Fruit fly (Drosophila melanogaster) whole organism, pupa: Measurements from ENCODE around the gene ECSIT.
A peak's percentile ranks its signal among the peaks of the same experiment; 100 is the strongest.

Experiments used
- CG12605 ChIP-seq: fragments of 200-800 bp; sonication (Bioruptor generic); IDR thresholded peaks from 2 replicates; pipeline ENCODE4 v1.3.6; 2022; ENCODE audit warnings: missing biosample characterization, missing genetic modification characterization
- CG17806 ChIP-seq: fragments of 200-800 bp; sonication (Bioruptor generic); optimal IDR thresholded peaks from 2 replicates; lab custom pipeline; 2018; ENCODE audit warnings: missing biosample characterization, mild to moderate bottlenecking, missing genetic modification characterization, moderate library complexity
- CG32121 ChIP-seq: fragments of 200-800 bp; sonication (Bioruptor generic); IDR thresholded peaks from 2 replicates; pipeline ENCODE4 v1.3.6; 2022; ENCODE audit warnings: missing biosample characterization, missing genetic modification characterization
- CG8159 ChIP-seq: fragments of 200-800 bp; sonication (Bioruptor generic); optimal IDR thresholded peaks from 3 replicates; lab custom pipeline; 2018; ENCODE audit warnings: missing biosample characterization, mild to moderate bottlenecking, missing genetic modification characterization, moderate library complexity
- CG9948 ChIP-seq: fragments of 200-800 bp; sonication (Bioruptor generic); optimal IDR thresholded peaks from 2 replicates; lab custom pipeline; 2018; ENCODE audit warnings: missing biosample characterization, mild to moderate bottlenecking, missing genetic modification characterization, moderate library complexity
- EcR ChIP-seq: fragments of 200-800 bp; sonication (Bioruptor generic); optimal IDR thresholded peaks from 3 replicates; lab custom pipeline; 2019; ENCODE audit warnings: missing biosample characterization, missing genetic modification characterization, mild to moderate bottlenecking, moderate library complexity, missing genetic modification reagents
- Ets98B ChIP-seq: fragments of 200-800 bp; sonication (Bioruptor generic); IDR thresholded peaks from 2 replicates; pipeline ENCODE4 v1.3.6; 2022; ENCODE audit warnings: missing biosample characterization, missing genetic modification characterization
- Pif1B ChIP-seq: fragments of 200-800 bp; sonication (Bioruptor generic); optimal IDR thresholded peaks from 3 replicates; lab custom pipeline; 2016; ENCODE audit warnings: missing biosample characterization, missing genetic modification characterization
- Snoo ChIP-seq: fragments of 200-800 bp; sonication (Bioruptor generic); optimal IDR thresholded peaks from 3 replicates; lab custom pipeline; 2017; ENCODE audit warnings: missing biosample characterization, mild to moderate bottlenecking, missing genetic modification characterization, inconsistent platforms

DNA sequence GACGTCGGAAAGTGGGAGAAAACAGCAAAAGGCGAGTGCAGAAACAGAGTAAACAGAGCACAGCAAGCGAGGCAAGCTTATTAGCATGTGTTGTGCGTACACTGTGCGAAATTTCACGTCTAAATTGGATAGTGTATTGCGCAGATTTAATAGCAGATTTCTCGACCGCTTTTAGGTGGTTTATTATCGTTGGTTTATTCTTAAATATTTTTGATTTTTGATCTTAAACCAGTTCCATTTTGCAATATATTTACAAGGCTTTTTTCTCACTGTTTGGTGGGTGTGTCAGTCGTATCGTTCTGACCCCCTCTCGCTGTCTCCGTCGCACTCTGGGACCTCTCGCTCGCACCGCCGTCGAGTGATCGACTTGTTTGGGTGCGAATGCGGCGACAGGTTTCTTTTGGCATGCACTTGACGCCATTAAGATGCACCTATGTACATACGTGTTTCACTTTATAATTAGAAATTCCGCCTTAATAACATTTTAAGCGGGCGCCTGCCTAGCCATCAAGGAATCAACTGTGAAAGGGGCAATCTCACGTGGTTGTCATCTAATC lies 22.4 kb upstream of the ECSIT start:
- TF ChIP-seq CG8159 (tag; lab: Kevin White, UChicago) (peak; percentile 83), Pif1B (GFP tag; lab: Kevin White, UChicago) (peak; percentile 87), CG17806 (tag; lab: Kevin White, UChicago) (peak; percentile 76), EcR (GFP tag; lab: Kevin White, UChicago) (peak; percentile 12), CG12605 (GFP tag; lab: Robert Waterston, UW) (peak; percentile 90), CG9948 (tag; lab: Kevin White, UChicago) (no peak), CG32121 (GFP tag; lab: Robert Waterston, UW) (peak; percentile 92), Snoo (tag; lab: Kevin White, UChicago) (peak; percentile 85), Ets98B (peak; percentile 96)
